Fruit fly (Drosophila melanogaster) Kc167 (cell line): ENCODE results near the gene PH4alphaSG2.

Experiments
- Sin3A ChIP-seq: fragments of >200 bp; optimal IDR thresholded peaks from 2 replicates; lab custom pipeline; 2018; ENCODE audit warnings: missing external identifiers
- h ChIP-seq: fragments of >200 bp; optimal IDR thresholded peaks from 3 replicates; lab custom pipeline; 2018; ENCODE audit warnings: missing external identifiers
- insv ChIP-seq: fragments of >200 bp; optimal IDR thresholded peaks from 3 replicates; lab custom pipeline; 2018; ENCODE audit warnings: missing external identifiers
- ttk ChIP-seq: sonication (Bioruptor generic); optimal IDR thresholded peaks from 2 replicates; lab custom pipeline; 2017; ENCODE audit warnings: missing external identifiers

DNA sequence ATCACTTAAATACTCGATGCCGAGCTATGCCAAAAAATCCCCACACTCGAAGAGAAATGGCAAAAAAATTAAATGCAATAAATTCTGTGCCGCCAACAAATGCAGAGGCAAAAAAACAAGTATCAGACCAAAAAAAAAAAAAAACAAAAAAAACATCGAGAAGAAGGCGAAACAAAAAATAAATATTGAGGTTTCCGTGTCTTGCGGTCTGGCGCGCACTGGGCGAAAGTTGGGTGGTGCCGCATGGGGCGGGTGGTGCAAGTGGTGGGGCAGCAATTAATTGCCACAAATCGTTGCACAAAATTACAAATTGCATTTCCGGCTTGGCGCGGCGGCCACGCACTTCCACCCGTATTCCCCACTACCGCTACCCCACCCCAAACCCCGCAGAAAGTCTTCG is 44.6 kb downstream of the PH4alphaSG2 start:
- no peak for TF ChIP-seq ttk (lab: Kevin White, UChicago)
- TF ChIP-seq Sin3A (lab: Kevin White, UChicago), result no peak
- TF ChIP-seq h (lab: Kevin White, UChicago), result no peak
- TF ChIP-seq insv, result no peak
